Worm (Caenorhabditis elegans) whole organism, L1 larva: Measurements from ENCODE around the gene C05B5.5.

Experiments
- ama-1 ChIP-seq: fragments of 150-350 bp; optimal IDR thresholded peaks from 2 replicates; lab custom pipeline; 2014
- ceh-90 ChIP-seq: sonication (generic microtip); optimal IDR thresholded peaks from 2 replicates; lab custom pipeline; 2016; ENCODE audit warnings: missing genetic modification characterization, missing compliant biosample characterization
- elt-3 ChIP-seq, 6 experiments: fragments of 150-350 bp in 1 of 6; sonication (generic microtip); optimal IDR thresholded peaks; 2 replicates each; lab custom pipeline; 2017 to 2018; ENCODE audit warnings: missing biosample characterization in 6 of 6, missing genetic modification characterization in 6 of 6, inconsistent platforms in 1 of 6
- fkh-4 ChIP-seq: sonication (generic microtip); optimal IDR thresholded peaks from 2 replicates; lab custom pipeline; 2016; ENCODE audit warnings: missing compliant biosample characterization, missing genetic modification characterization, borderline replicate concordance
- jun-1 ChIP-seq: fragments of 150-350 bp; optimal IDR thresholded peaks from 2 replicates; lab custom pipeline; 2014; ENCODE audit warnings: missing biosample characterization, missing genetic modification reagents, missing genetic modification characterization
- lin-13 ChIP-seq: fragments of 150-350 bp; optimal IDR thresholded peaks from 2 replicates; lab custom pipeline; 2014; ENCODE audit warnings: missing biosample characterization, missing genetic modification reagents, missing genetic modification characterization
- lsy-2 ChIP-seq, 2 experiments: fragments of 150-350 bp; optimal IDR thresholded peaks; 2 replicates each; lab custom pipeline; 2014; ENCODE audit warnings: missing biosample characterization in 2 of 2, missing genetic modification characterization in 2 of 2
- mdl-1 ChIP-seq, 2 experiments: fragments of 150-350 bp; optimal IDR thresholded peaks; 2 replicates each; lab custom pipeline; 2014 to 2017; ENCODE audit warnings: missing biosample characterization in 2 of 2, missing genetic modification characterization in 2 of 2, inconsistent platforms in 1 of 2
- nhr-11 ChIP-seq: fragments of 150-350 bp; optimal IDR thresholded peaks from 2 replicates; lab custom pipeline; 2014; ENCODE audit warnings: missing biosample characterization, missing genetic modification characterization
- nhr-77 ChIP-seq: fragments of 150-350 bp; optimal IDR thresholded peaks from 2 replicates; lab custom pipeline; 2014; ENCODE audit warnings: missing biosample characterization, missing genetic modification characterization
- skn-1 ChIP-seq: fragments of 150-350 bp; optimal IDR thresholded peaks from 2 replicates; lab custom pipeline; 2014; ENCODE audit warnings: missing biosample characterization, missing genetic modification characterization
- tbx-2 ChIP-seq: sonication (generic microtip); optimal IDR thresholded peaks from 2 replicates; lab custom pipeline; 2016; ENCODE audit warnings: missing genetic modification characterization, missing compliant biosample characterization
- ztf-4 ChIP-seq: fragments of 150-350 bp; optimal IDR thresholded peaks from 2 replicates; lab custom pipeline; 2014; ENCODE audit warnings: missing biosample characterization, missing genetic modification characterization

- no peak for TF ChIP-seq tbx-2
- no peak for TF ChIP-seq mdl-1 (tag; optimal IDR thresholded peaks at IDR 0.05; lab: Kevin White, UChicago)
- TF ChIP-seq ama-1 (lab: Kevin White, UChicago), result no peak
- no peak for TF ChIP-seq skn-1 (tag; lab: Kevin White, UChicago)
- no peak for TF ChIP-seq lsy-2 (tag; optimal IDR thresholded peaks at IDR 0.05; lab: Kevin White, UChicago)
- TF ChIP-seq jun-1 (tag; lab: Kevin White, UChicago), result no peak
- TF ChIP-seq fkh-4 (tag; lab: Kevin White, UChicago), result no peak
- no peak for TF ChIP-seq lin-13 (GFP tag; lab: Kevin White, UChicago)
- no peak for TF ChIP-seq ztf-4
- TF ChIP-seq ceh-90 (tag; lab: Kevin White, UChicago), result no peak
- no peak for TF ChIP-seq nhr-77 (tag; lab: Kevin White, UChicago)
- no peak for TF ChIP-seq elt-3 (tag; optimal IDR thresholded peaks at IDR 0.05; lab: Kevin White, UChicago)
- no peak for TF ChIP-seq nhr-11 (tag; lab: Kevin White, UChicago)
These were observed 3.3 kb upstream of the C05B5.5 start, which contains the start of gene pqn-8 for ce11 chrIII:9997890-9998289.
